Worm (Caenorhabditis elegans): ENCODE measurements around the gene C25F9.6.

C25F9.6 gene

ce11 chrV:19416475-19416874 lies 11.3 kb upstream of the C25F9.6 start, which contains the start of the genes C25F9.4 and C25F9.9:
C25F9.4 (minus strand) TSS chrV:19416575.
C25F9.9 (plus strand) TSS chrV:19416611.
- no peak for TF ChIP-seq sea-1 (GFP tag; conservative IDR thresholded peaks at IDR 0.05)
- no peak for TF ChIP-seq F13C5.2 (tag; optimal IDR thresholded peaks at IDR 0.05)
- no peak for TF ChIP-seq tbx-11 (GFP tag; IDR thresholded peaks at IDR 0.05)
- TF ChIP-seq ets-7 (tag; optimal IDR thresholded peaks at IDR 0.05) = no peak
- TF ChIP-seq hmg-4 (GFP tag; optimal IDR thresholded peaks at IDR 0.05) = no peak
- TF ChIP-seq tbx-37 (GFP tag; conservative IDR thresholded peaks at IDR 0.05) = no peak
- no peak for TF ChIP-seq pes-1 (GFP tag; IDR thresholded peaks at IDR 0.05)
- no peak for TF ChIP-seq aly-1 (tag; optimal IDR thresholded peaks at IDR 0.05)
- TF ChIP-seq ceh-13 (GFP tag; optimal IDR thresholded peaks at IDR 0.05) = no peak
- no peak for TF ChIP-seq flt-1 (GFP tag; IDR thresholded peaks at IDR 0.05)
- TF ChIP-seq hnd-1 (tag; optimal IDR thresholded peaks at IDR 0.05) = no peak
- TF ChIP-seq tra-4 (tag; optimal IDR thresholded peaks at IDR 0.05) = no peak
- TF ChIP-seq B0310.2 (tag; optimal IDR thresholded peaks at IDR 0.05) = no peak
- no peak for TF ChIP-seq scrt-1 (GFP tag; IDR thresholded peaks at IDR 0.05)
- no peak for TF ChIP-seq ceh-36 (tag; optimal IDR thresholded peaks at IDR 0.05)
- TF ChIP-seq ama-1 (optimal IDR thresholded peaks at IDR 0.05) = no peak

DNA sequence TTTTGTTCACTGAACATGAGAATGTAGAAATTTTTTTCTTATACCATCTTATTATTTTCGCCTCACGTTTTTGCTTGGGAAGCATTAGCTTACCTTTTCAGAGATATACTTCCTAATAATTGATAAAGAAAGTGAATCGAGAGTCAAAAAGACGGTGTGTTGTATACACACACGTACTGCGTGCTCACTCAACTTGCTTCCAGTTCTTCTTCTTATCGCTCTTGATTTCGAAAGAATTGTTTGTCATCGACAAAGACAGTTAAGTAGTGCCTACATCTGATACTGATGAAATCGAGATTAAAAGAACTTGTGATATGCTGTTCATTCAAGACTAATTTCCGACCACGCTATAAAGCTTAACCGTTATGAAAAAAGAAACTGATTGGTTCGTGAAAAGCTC lies 5.5 kb upstream of the C25F9.6 start, which contains the start of gene C25F9.5:
C25F9.5 (minus strand) TSS at position 195 of the 400 bp plus-strand sequence.
- TF ChIP-seq aly-1 (tag; optimal IDR thresholded peaks at IDR 0.05) = no peak
- TF ChIP-seq flt-1 (GFP tag; IDR thresholded peaks at IDR 0.05) = no peak
- no peak for TF ChIP-seq sea-1 (GFP tag; conservative IDR thresholded peaks at IDR 0.05)
- TF ChIP-seq ama-1 (optimal IDR thresholded peaks at IDR 0.05) = no peak
- TF ChIP-seq hmbx-1 (tag; optimal IDR thresholded peaks at IDR 0.05) = no peak
- TF ChIP-seq tra-4 (tag; optimal IDR thresholded peaks at IDR 0.05) = no peak
- no peak for TF ChIP-seq ceh-36 (tag; optimal IDR thresholded peaks at IDR 0.05)
- no peak for TF ChIP-seq ets-7 (tag; optimal IDR thresholded peaks at IDR 0.05)
- TF ChIP-seq B0310.2 (tag; optimal IDR thresholded peaks at IDR 0.05) = no peak
- TF ChIP-seq ceh-13 (GFP tag; optimal IDR thresholded peaks at IDR 0.05) = no peak
- TF ChIP-seq scrt-1 (GFP tag; IDR thresholded peaks at IDR 0.05) = no peak
- TF ChIP-seq tbx-11 (GFP tag; IDR thresholded peaks at IDR 0.05) = no peak

DNA sequence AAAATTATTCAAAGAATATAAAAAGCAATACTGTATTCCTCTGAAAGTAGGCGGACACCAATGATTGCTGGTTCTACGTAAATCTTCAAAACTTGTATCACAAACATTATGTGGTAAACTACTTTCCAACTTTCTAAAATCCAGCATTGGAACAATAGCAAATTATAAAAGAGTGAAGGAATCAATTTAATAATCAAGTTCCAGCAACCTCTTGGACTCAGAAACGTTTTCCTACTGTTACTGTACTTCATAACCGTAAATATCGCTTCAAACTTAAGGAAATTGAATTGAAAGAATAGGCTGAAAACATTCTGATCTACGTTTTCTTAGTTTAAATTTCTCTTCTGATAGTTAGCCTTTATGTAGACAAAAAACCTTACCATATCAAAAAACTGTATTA lies 1.5 kb downstream of the C25F9.6 start:
- TF ChIP-seq ama-1 (optimal IDR thresholded peaks at IDR 0.05) (no peak), F13C5.2 (tag; optimal IDR thresholded peaks at IDR 0.05) (no peak), hnd-1 (tag; optimal IDR thresholded peaks at IDR 0.05) (no peak), ceh-13 (GFP tag; optimal IDR thresholded peaks at IDR 0.05) (no peak), tra-4 (tag; optimal IDR thresholded peaks at IDR 0.05) (no peak), tbx-37 (GFP tag; conservative IDR thresholded peaks at IDR 0.05) (no peak), ets-7 (tag; optimal IDR thresholded peaks at IDR 0.05) (no peak), tbx-11 (GFP tag; IDR thresholded peaks at IDR 0.05) (no peak), aly-1 (tag; optimal IDR thresholded peaks at IDR 0.05) (no peak), B0310.2 (tag; optimal IDR thresholded peaks at IDR 0.05) (no peak), flt-1 (GFP tag; IDR thresholded peaks at IDR 0.05) (no peak), sea-1 (GFP tag; conservative IDR thresholded peaks at IDR 0.05) (no peak), hmg-4 (GFP tag; optimal IDR thresholded peaks at IDR 0.05) (no peak), hmbx-1 (tag; optimal IDR thresholded peaks at IDR 0.05) (no peak), scrt-1 (GFP tag; IDR thresholded peaks at IDR 0.05) (no peak), ceh-36 (tag; optimal IDR thresholded peaks at IDR 0.05) (no peak)

DNA sequence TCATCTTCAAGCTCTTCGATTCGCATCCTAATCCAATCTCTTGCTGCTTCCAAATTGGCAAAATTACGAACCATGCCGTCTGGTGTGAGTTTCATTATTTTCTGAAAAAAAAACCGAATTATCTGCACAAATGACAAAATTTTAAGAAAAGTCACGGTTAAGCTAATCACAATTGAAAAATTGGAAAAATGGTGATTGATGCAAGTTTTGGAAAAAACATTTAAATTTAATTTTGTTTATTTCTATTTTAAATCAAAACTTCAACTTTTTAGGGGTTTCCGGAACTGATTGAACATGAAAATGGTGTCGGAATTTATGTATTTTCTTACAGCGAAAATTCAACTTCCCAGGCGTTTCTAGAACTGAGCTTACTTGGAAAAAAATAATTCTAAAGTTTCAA lies 2.3 kb downstream of the C25F9.6 start, which contains the start of gene C25F9.12:
C25F9.12 (minus strand) TSS at position 101 of the 400 bp plus-strand sequence.
- no peak for TF ChIP-seq tra-4 (tag; optimal IDR thresholded peaks at IDR 0.05)

ce11 chrV:19401429-19401828 lies 3.7 kb downstream of the C25F9.6 start:
- TF ChIP-seq sea-1 (GFP tag; conservative IDR thresholded peaks at IDR 0.05) = no peak
- no peak for TF ChIP-seq pes-1 (GFP tag; IDR thresholded peaks at IDR 0.05)
- TF ChIP-seq aly-1 (tag; optimal IDR thresholded peaks at IDR 0.05) = no peak
- no peak for TF ChIP-seq ama-1 (optimal IDR thresholded peaks at IDR 0.05)
- TF ChIP-seq tbx-11 (GFP tag; IDR thresholded peaks at IDR 0.05) = no peak
- TF ChIP-seq hmbx-1 (tag; optimal IDR thresholded peaks at IDR 0.05) = no peak
- TF ChIP-seq flt-1 (GFP tag; IDR thresholded peaks at IDR 0.05) = no peak
- TF ChIP-seq ceh-36 (tag; optimal IDR thresholded peaks at IDR 0.05) = no peak
- no peak for TF ChIP-seq hnd-1 (tag; optimal IDR thresholded peaks at IDR 0.05)
- no peak for TF ChIP-seq tra-4 (tag; optimal IDR thresholded peaks at IDR 0.05)
- TF ChIP-seq scrt-1 (GFP tag; IDR thresholded peaks at IDR 0.05) = no peak
- no peak for TF ChIP-seq ets-7 (tag; optimal IDR thresholded peaks at IDR 0.05)
- no peak for TF ChIP-seq F13C5.2 (tag; optimal IDR thresholded peaks at IDR 0.05)
- no peak for TF ChIP-seq tbx-37 (GFP tag; conservative IDR thresholded peaks at IDR 0.05)
- TF ChIP-seq ceh-13 (GFP tag; optimal IDR thresholded peaks at IDR 0.05) = no peak
- TF ChIP-seq B0310.2 (tag; optimal IDR thresholded peaks at IDR 0.05) = no peak
- no peak for TF ChIP-seq hmg-4 (GFP tag; optimal IDR thresholded peaks at IDR 0.05)

DNA sequence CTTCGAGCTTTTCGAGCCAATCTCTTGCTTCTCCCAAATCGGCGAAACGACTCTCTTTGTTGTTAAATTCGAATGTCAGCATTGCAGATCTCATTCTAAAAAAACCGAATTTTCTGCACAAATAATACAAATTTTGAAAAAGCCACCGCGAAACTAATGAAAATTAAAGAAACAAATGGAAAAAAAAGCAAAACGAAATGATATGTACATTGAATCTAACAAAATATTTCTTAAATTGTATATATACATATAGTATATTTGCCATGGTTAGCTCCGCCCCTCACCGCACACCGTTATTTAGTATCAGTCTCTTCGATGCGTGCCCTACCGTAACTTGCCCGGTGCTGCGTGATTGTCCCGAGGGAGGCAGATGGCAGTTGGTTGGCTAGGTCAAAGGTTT lies 4.5 kb downstream of the C25F9.6 start, which contains the start of gene srw-86:
srw-86 (minus strand) TSS at position 101 of the 400 bp plus-strand sequence.
- no peak for TF ChIP-seq ceh-13 (GFP tag; optimal IDR thresholded peaks at IDR 0.05)
- TF ChIP-seq sea-1 (GFP tag; conservative IDR thresholded peaks at IDR 0.05) = no peak
- no peak for TF ChIP-seq flt-1 (GFP tag; IDR thresholded peaks at IDR 0.05)
- no peak for TF ChIP-seq hmg-4 (GFP tag; optimal IDR thresholded peaks at IDR 0.05)
- no peak for TF ChIP-seq ceh-36 (tag; optimal IDR thresholded peaks at IDR 0.05)
- no peak for TF ChIP-seq hmbx-1 (tag; optimal IDR thresholded peaks at IDR 0.05)
- no peak for TF ChIP-seq hnd-1 (tag; optimal IDR thresholded peaks at IDR 0.05)
- TF ChIP-seq tbx-37 (GFP tag; conservative IDR thresholded peaks at IDR 0.05) = no peak
- TF ChIP-seq B0310.2 (tag; optimal IDR thresholded peaks at IDR 0.05) = no peak
- TF ChIP-seq F13C5.2 (tag; optimal IDR thresholded peaks at IDR 0.05) = no peak
- TF ChIP-seq ets-7 (tag; optimal IDR thresholded peaks at IDR 0.05) = no peak
- TF ChIP-seq aly-1 (tag; optimal IDR thresholded peaks at IDR 0.05) = no peak
- no peak for TF ChIP-seq tbx-11 (GFP tag; IDR thresholded peaks at IDR 0.05)
- TF ChIP-seq ama-1 (optimal IDR thresholded peaks at IDR 0.05) = no peak
- TF ChIP-seq tra-4 (tag; optimal IDR thresholded peaks at IDR 0.05) = no peak
- no peak for TF ChIP-seq scrt-1 (GFP tag; IDR thresholded peaks at IDR 0.05)
- no peak for TF ChIP-seq pes-1 (GFP tag; IDR thresholded peaks at IDR 0.05)

- TF ChIP-seq hnd-1 (tag; optimal IDR thresholded peaks at IDR 0.05) (no peak), ceh-13 (GFP tag; optimal IDR thresholded peaks at IDR 0.05) (no peak), sea-1 (GFP tag; conservative IDR thresholded peaks at IDR 0.05) (no peak), ama-1 (optimal IDR thresholded peaks at IDR 0.05) (no peak), hmg-4 (GFP tag; optimal IDR thresholded peaks at IDR 0.05) (no peak)
Observed at ce11 chrV:19398882-19399281, 6.2 kb downstream of the C25F9.6 start, which contains the start of gene C25F9.13. C25F9.13 (minus strand) TSS chrV:19398982.
